Fruit fly (Drosophila melanogaster): ENCODE measurements around the gene mei-41.

DNA sequence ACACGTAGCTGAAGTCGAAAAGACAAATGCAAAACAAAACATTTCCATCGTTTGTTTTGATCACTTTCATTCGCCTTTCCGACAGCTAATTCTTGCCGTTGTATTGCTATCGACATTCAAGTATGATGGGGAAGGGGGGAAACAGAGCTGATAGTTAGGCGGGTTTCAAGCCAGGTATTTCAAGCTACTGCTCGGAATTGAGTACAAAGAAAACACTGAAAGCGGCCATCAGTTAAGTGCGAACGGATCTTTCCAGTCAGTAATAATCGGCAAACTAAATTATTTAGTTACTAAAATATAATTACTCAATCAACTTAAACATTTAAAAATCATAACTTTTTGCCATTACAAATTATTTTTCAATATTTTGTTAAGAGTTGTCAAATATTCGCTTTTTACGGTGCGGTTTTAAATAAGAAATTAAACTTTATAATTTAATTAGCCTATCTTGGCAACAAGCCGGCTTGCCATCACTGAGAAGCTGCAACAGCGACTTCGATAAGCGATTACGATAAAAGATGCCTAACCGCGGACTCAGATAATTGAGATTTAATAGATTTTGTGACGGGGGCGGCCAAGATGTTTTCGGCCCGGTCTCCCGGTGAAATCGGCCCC is 36.4 kb downstream of the mei-41 start:
- no peak for TF ChIP-seq lab (GFP tag; optimal IDR thresholded peaks at IDR 0.05)
- no peak for TF ChIP-seq cas (GFP tag; IDR thresholded peaks at IDR 0.05)
- no peak for TF ChIP-seq CG17359 (tag; optimal IDR thresholded peaks at IDR 0.05)
- no peak for TF ChIP-seq Lpt (GFP tag; optimal IDR thresholded peaks at IDR 0.05)
- peak; percentile 40 for TF ChIP-seq psq (GFP tag; optimal IDR thresholded peaks at IDR 0.05)
- TF ChIP-seq fu2 (GFP tag; optimal IDR thresholded peaks at IDR 0.05): no peak
- no peak for TF ChIP-seq CG15696 (tag; optimal IDR thresholded peaks at IDR 0.05)
- TF ChIP-seq eve (GFP tag; optimal IDR thresholded peaks at IDR 0.05): no peak
- no peak for TF ChIP-seq CrebB (tag; optimal IDR thresholded peaks at IDR 0.05)
- TF ChIP-seq pum (GFP tag; optimal IDR thresholded peaks at IDR 0.05): no peak

Data from whole organism, embryonic.